Worm (Caenorhabditis elegans) whole organism, L3 larva: ENCODE measurements around the gene Y51B9A.6.

Experiments
- ceh-16 ChIP-seq: sonication (generic microtip); optimal IDR thresholded peaks from 2 replicates; lab custom pipeline; 2017; ENCODE audit warnings: missing biosample characterization, missing genetic modification characterization
- elt-3 ChIP-seq, 3 experiments: fragments of 150-350 bp in 1 of 3; sonication (generic microtip) in 2 of 3; optimal IDR thresholded peaks; 2 replicates in 2 of 3; 4 replicates in 1 of 3; lab custom pipeline; 2014 to 2017; ENCODE audit warnings: missing biosample characterization in 3 of 3, missing genetic modification characterization in 3 of 3
- fos-1 ChIP-seq: fragments of 150-350 bp; optimal IDR thresholded peaks from 2 replicates; lab custom pipeline; 2014; ENCODE audit warnings: missing biosample characterization, missing genetic modification characterization
- mdl-1 ChIP-seq: fragments of 150-350 bp; optimal IDR thresholded peaks from 2 replicates; lab custom pipeline; 2014; ENCODE audit warnings: missing biosample characterization, missing genetic modification characterization
- nhr-25 ChIP-seq: sonication (generic microtip); optimal IDR thresholded peaks from 2 replicates; lab custom pipeline; 2017; ENCODE audit warnings: missing biosample characterization, missing genetic modification characterization
- skn-1 ChIP-seq: fragments of 150-350 bp; optimal IDR thresholded peaks from 2 replicates; lab custom pipeline; 2014; ENCODE audit warnings: missing biosample characterization, missing genetic modification characterization

ce11 chrII:9372991-9373390 lies 30.0 kb downstream of the Y51B9A.6 start, which contains the start of gene C06C3.4:
- TF ChIP-seq elt-3 (tag; optimal IDR thresholded peaks at IDR 0.05; lab: Kevin White, UChicago) (no peak), skn-1 (tag; lab: Kevin White, UChicago) (no peak), ceh-16 (tag; lab: Kevin White, UChicago) (no peak), mdl-1 (tag; lab: Kevin White, UChicago) (no peak), nhr-25 (no peak), fos-1 (tag; lab: Kevin White, UChicago) (no peak)
